Fruit fly (Drosophila melanogaster) whole organism, larva: ENCODE data around the gene CG14717.
A peak's percentile ranks its signal among the peaks of the same experiment; 100 is the strongest.

Experiments
- noc ChIP-seq: fragments of 200-800 bp; sonication (Bioruptor generic); optimal IDR thresholded peaks from 3 replicates; lab custom pipeline; 2019; ENCODE audit warnings: missing biosample characterization, mild to moderate bottlenecking, missing genetic modification characterization, moderate library complexity

The CG14717 gene

dm6 chr3R:11696209-11696608 lies at the start of gene CG14717:
CG14717 (plus strand) TSS chr3R:11696509.
- TF ChIP-seq noc (tag; lab: Kevin White, UChicago), result no peak

dm6 chr3R:11646826-11647225 lies 49.5 kb upstream of the CG14717 start:
- no peak for TF ChIP-seq noc (tag; lab: Kevin White, UChicago)

dm6 chr3R:11648356-11649355 lies 47.7 kb upstream of the CG14717 start:
- no peak for TF ChIP-seq noc (tag; lab: Kevin White, UChicago)

dm6 chr3R:11649449-11649848 lies 46.9 kb upstream of the CG14717 start:
- peak; percentile 97 for TF ChIP-seq noc (tag; lab: Kevin White, UChicago)

- peak; percentile 59 for TF ChIP-seq noc (tag; lab: Kevin White, UChicago)
Measured at dm6 chr3R:11650105-11651039, 45.9 kb upstream of the CG14717 start, which contains the start of the genes Csk and Elp1. Csk (minus strand) TSS chr3R:11650706. Elp1 (plus strand) TSS chr3R:11650971.

- peak; percentile 31 for TF ChIP-seq noc (tag; lab: Kevin White, UChicago)
Measured at dm6 chr3R:11655873-11656374, 40.4 kb upstream of the CG14717 start, which contains the start of gene CG42327. CG42327 (plus strand) TSS chr3R:11656149.

dm6 chr3R:11656614-11657216 lies 39.6 kb upstream of the CG14717 start:
- TF ChIP-seq noc (tag; lab: Kevin White, UChicago), result peak; percentile 96

dm6 chr3R:11657786-11658193 lies 38.5 kb upstream of the CG14717 start:
- TF ChIP-seq noc (tag; lab: Kevin White, UChicago), result peak; percentile 62

- no peak for TF ChIP-seq noc (tag; lab: Kevin White, UChicago)
Measured at dm6 chr3R:11661187-11661586, 35.1 kb upstream of the CG14717 start.

- TF ChIP-seq noc (tag; lab: Kevin White, UChicago), result no peak
Measured at dm6 chr3R:11661712-11662111, 34.6 kb upstream of the CG14717 start.

dm6 chr3R:11662617-11663016 lies 33.7 kb upstream of the CG14717 start:
- TF ChIP-seq noc (tag; lab: Kevin White, UChicago), result no peak

- TF ChIP-seq noc (tag; lab: Kevin White, UChicago), result no peak
Measured at dm6 chr3R:11663441-11663840, 32.9 kb upstream of the CG14717 start.

dm6 chr3R:11665508-11665907 lies 30.8 kb upstream of the CG14717 start:
- no peak for TF ChIP-seq noc (tag; lab: Kevin White, UChicago)

- no peak for TF ChIP-seq noc (tag; lab: Kevin White, UChicago)
Measured at dm6 chr3R:11665925-11666687, 30.2 kb upstream of the CG14717 start.
